Worm (Caenorhabditis elegans) whole organism, L1 larva: ENCODE data around the gene F02C9.1.

Experiments used
- aha-1 ChIP-seq: fragments of 150-350 bp; optimal IDR thresholded peaks from 2 replicates; lab custom pipeline; 2014; ENCODE audit warnings: missing biosample characterization, missing genetic modification characterization
- lin-14 ChIP-seq: fragments of 200-800 bp; sonication (Bioruptor generic); optimal IDR thresholded peaks from 2 replicates; lab custom pipeline; 2018; ENCODE audit warnings: mild to moderate bottlenecking, missing genetic modification characterization, moderate library complexity, missing compliant biosample characterization
- nhr-12 ChIP-seq: sonication (generic microtip); optimal IDR thresholded peaks from 2 replicates; lab custom pipeline; 2017; ENCODE audit warnings: missing biosample characterization, missing genetic modification characterization
- nhr-71 ChIP-seq: sonication (generic microtip); optimal IDR thresholded peaks from 2 replicates; lab custom pipeline; 2016; ENCODE audit warnings: mild to moderate bottlenecking, missing genetic modification characterization, moderate library complexity, missing compliant biosample characterization
- snpc-4 ChIP-seq: fragments of 150-350 bp; optimal IDR thresholded peaks from 2 replicates; lab custom pipeline; 2014; ENCODE audit warnings: missing biosample characterization, missing genetic modification characterization
- unc-62 ChIP-seq: fragments of 150-350 bp; optimal IDR thresholded peaks from 2 replicates; lab custom pipeline; 2014; ENCODE audit warnings: missing biosample characterization, missing genetic modification reagents, missing genetic modification characterization
- zag-1 ChIP-seq: fragments of 150-350 bp; optimal IDR thresholded peaks from 2 replicates; lab custom pipeline; 2014; ENCODE audit warnings: missing biosample characterization, missing genetic modification characterization
- ztf-4 ChIP-seq: fragments of 150-350 bp; optimal IDR thresholded peaks from 2 replicates; lab custom pipeline; 2014; ENCODE audit warnings: missing biosample characterization, missing genetic modification characterization

DNA sequence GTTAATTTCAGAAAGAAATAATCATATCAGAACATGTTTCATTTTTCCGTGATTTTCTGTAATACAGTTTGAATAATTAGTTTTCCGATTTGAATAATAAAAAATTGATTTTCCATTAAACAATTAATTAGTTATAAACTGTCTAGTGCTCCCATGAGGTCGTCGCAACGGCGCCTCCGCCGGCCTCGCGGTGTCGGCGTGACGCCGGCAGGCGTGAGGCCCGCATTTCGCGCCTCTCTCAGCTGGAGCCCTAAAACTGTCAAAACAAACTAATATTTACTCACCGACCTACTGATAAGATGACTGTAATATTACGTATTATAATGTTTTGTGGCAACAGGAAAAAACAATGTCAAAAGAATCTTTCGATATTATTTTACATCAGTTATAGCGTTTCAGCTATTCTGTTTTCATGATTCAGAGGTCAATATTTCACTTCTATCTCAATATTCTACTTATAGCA, 5.2 kb upstream of the F02C9.1 start, which contains the start of gene F02C9.2:
- TF ChIP-seq ztf-4 (no peak), unc-62 (GFP tag; lab: Kevin White, UChicago) (no peak), aha-1 (tag; lab: Kevin White, UChicago) (no peak), zag-1 (no peak), lin-14 (GFP tag; lab: Kevin White, UChicago) (no peak), snpc-4 (tag; lab: Kevin White, UChicago) (no peak), nhr-71 (no peak), nhr-12 (tag; lab: Kevin White, UChicago) (no peak)
